Fruit fly (Drosophila melanogaster): Measurements from ENCODE around the gene CG8945.

CG8945 gene

DNA sequence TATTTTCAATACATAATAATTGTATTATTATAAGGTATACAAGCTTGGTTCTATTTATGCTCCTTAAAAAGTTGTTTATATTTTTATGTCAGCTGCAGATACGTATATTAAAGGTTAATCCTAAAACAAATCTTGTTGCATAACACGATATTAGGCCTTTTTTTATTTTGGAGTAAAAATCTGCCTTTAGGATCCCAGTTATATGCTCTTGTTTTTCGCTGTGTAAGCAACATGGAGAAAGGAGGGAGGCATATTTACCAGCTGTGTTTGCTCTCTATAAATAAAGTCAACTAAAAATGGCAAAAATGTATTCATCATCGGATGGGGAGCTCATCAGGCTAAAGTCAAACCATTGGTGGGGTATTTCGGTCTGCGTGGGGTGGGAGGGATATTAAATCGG, 34.1 kb upstream of the CG8945 start (continued):
- TF ChIP-seq CG30403 (GFP tag; optimal IDR thresholded peaks at IDR 0.05): peak; percentile 35
- no peak for TF ChIP-seq vfl (GFP tag; optimal IDR thresholded peaks at IDR 0.05)
- TF ChIP-seq CG12391 (tag; optimal IDR thresholded peaks at IDR 0.05): peak; percentile 40
- TF ChIP-seq CG10431 (GFP tag; optimal IDR thresholded peaks at IDR 0.05): no peak
- no peak for TF ChIP-seq CG2120 (GFP tag; optimal IDR thresholded peaks at IDR 0.05)
- peak; percentile 36 for TF ChIP-seq CG7839 (tag; optimal IDR thresholded peaks at IDR 0.05)
- no peak for TF ChIP-seq CG32772 (GFP tag; IDR thresholded peaks at IDR 0.05)
- TF ChIP-seq crol (GFP tag; IDR thresholded peaks at IDR 0.05): peak; percentile 59; the same call in 1 of the 2 replicates
- no peak for TF ChIP-seq disco-r (GFP tag; optimal IDR thresholded peaks at IDR 0.05)
- no peak for TF ChIP-seq CG7372 (GFP tag; IDR thresholded peaks at IDR 0.05)
- TF ChIP-seq YL-1 (GFP tag; optimal IDR thresholded peaks at IDR 0.05): no peak
- peak; percentile 42 for TF ChIP-seq CG2712 (tag; optimal IDR thresholded peaks at IDR 0.05)
- no peak for TF ChIP-seq nerfin-1 (tag; optimal IDR thresholded peaks at IDR 0.05)
- no peak for TF ChIP-seq CG1602 (GFP tag; optimal IDR thresholded peaks at IDR 0.05)
- no peak for TF ChIP-seq Nf-YC (tag; optimal IDR thresholded peaks at IDR 0.05)
- TF ChIP-seq tll (GFP tag; optimal IDR thresholded peaks at IDR 0.05): no peak
- TF ChIP-seq lab (GFP tag; optimal IDR thresholded peaks at IDR 0.05): peak; percentile 34
- 0 out of 2 replicates have a peak, but pooled peaks have one; percentile 10 for TF ChIP-seq sisA (GFP tag; IDR thresholded peaks at IDR 0.05)
- peak; percentile 37 for TF ChIP-seq dmrt11E (tag; optimal IDR thresholded peaks at IDR 0.05)
- no peak for TF ChIP-seq sug (tag; optimal IDR thresholded peaks at IDR 0.05)
- TF ChIP-seq Nf-YB (GFP tag; optimal IDR thresholded peaks at IDR 0.05): peak; percentile 8
- TF ChIP-seq CG1529 (GFP tag; optimal IDR thresholded peaks at IDR 0.05): no peak
- TF ChIP-seq D19B (GFP tag; optimal IDR thresholded peaks at IDR 0.05): peak; percentile 7
- peak; percentile 47 for TF ChIP-seq grau (tag; optimal IDR thresholded peaks at IDR 0.05)
- peak; percentile 28 for TF ChIP-seq nmo (GFP tag; optimal IDR thresholded peaks at IDR 0.05)
- peak; percentile 17 for TF ChIP-seq salm (tag; optimal IDR thresholded peaks at IDR 0.05)
- TF ChIP-seq bab2 (GFP tag; optimal IDR thresholded peaks at IDR 0.05): peak; percentile 9
- peak; percentile 22 for TF ChIP-seq CG12071 (GFP tag; optimal IDR thresholded peaks at IDR 0.05)
- no peak for TF ChIP-seq NC2α (GFP tag; optimal IDR thresholded peaks at IDR 0.05)
- peak; percentile 49 for TF ChIP-seq CoRest (tag; optimal IDR thresholded peaks at IDR 0.05)
- peak; percentile 29 for TF ChIP-seq Oli (tag; optimal IDR thresholded peaks at IDR 0.05)
- peak; percentile 28 for TF ChIP-seq Sox100B (GFP tag; optimal IDR thresholded peaks at IDR 0.05)
- peak; percentile 21 for TF ChIP-seq bcd (GFP tag; optimal IDR thresholded peaks at IDR 0.05)
- peak; percentile 18 for TF ChIP-seq CG14710 (tag; optimal IDR thresholded peaks at IDR 0.05)
- TF ChIP-seq shn (GFP tag; optimal IDR thresholded peaks at IDR 0.05): no peak
- TF ChIP-seq CG17361 (GFP tag; IDR thresholded peaks at IDR 0.05): peak; percentile 55
- no peak for TF ChIP-seq CG10366 (GFP tag; IDR thresholded peaks at IDR 0.05)
- TF ChIP-seq CG17385 (GFP tag; optimal IDR thresholded peaks at IDR 0.05): peak; percentile 25
- TF ChIP-seq CG10209 (GFP tag; optimal IDR thresholded peaks at IDR 0.05): peak; percentile 5
- no peak for TF ChIP-seq gt (GFP tag; IDR thresholded peaks at IDR 0.05)
- peak; percentile 2 for TF ChIP-seq ATbp (GFP tag; optimal IDR thresholded peaks at IDR 0.05)
- TF ChIP-seq CG4820 (GFP tag; optimal IDR thresholded peaks at IDR 0.05): no peak
- TF ChIP-seq Mrtf (GFP tag; IDR thresholded peaks at IDR 0.05): no peak
- TF ChIP-seq Fer1 (GFP tag; optimal IDR thresholded peaks at IDR 0.05): peak; percentile 14
- peak; percentile 38 for TF ChIP-seq HHEX (GFP tag; optimal IDR thresholded peaks at IDR 0.05)
